Worm (Caenorhabditis elegans) whole organism, early embryonic: ENCODE measurements around the gene F55A11.4.

Experiments used
- B0310.2 ChIP-seq: sonication (generic microtip); optimal IDR thresholded peaks from 2 replicates; lab custom pipeline; 2016; ENCODE audit warnings: mild to moderate bottlenecking, missing genetic modification characterization, missing compliant biosample characterization
- F13C5.2 ChIP-seq: sonication (generic microtip); optimal IDR thresholded peaks from 2 replicates; lab custom pipeline; 2017; ENCODE audit warnings: mild to moderate bottlenecking, missing genetic modification characterization, inconsistent platforms, missing compliant biosample characterization
- aly-1 ChIP-seq: sonication (generic microtip); optimal IDR thresholded peaks from 2 replicates; lab custom pipeline; 2016; ENCODE audit warnings: missing genetic modification characterization, missing compliant biosample characterization
- ama-1 ChIP-seq: fragments of 150-350 bp; optimal IDR thresholded peaks from 2 replicates; lab custom pipeline; 2014
- ceh-13 ChIP-seq: fragments of 200-800 bp; sonication (Bioruptor generic); optimal IDR thresholded peaks from 2 replicates; lab custom pipeline; 2018; ENCODE audit warnings: mild to moderate bottlenecking, missing genetic modification characterization, missing compliant biosample characterization
- ceh-36 ChIP-seq: sonication (generic microtip); optimal IDR thresholded peaks from 2 replicates; lab custom pipeline; 2016; ENCODE audit warnings: missing genetic modification characterization, inconsistent platforms, missing compliant biosample characterization
- ets-7 ChIP-seq: sonication (generic microtip); optimal IDR thresholded peaks from 2 replicates; lab custom pipeline; 2016; ENCODE audit warnings: missing genotype, missing genetic modification characterization, missing compliant biosample characterization
- flt-1 ChIP-seq: fragments of 200-800 bp; sonication (Bioruptor generic); IDR thresholded peaks from 2 replicates; pipeline ENCODE4 v1.3.6; 2022; ENCODE audit warnings: missing genetic modification characterization, missing compliant biosample characterization
- hmbx-1 ChIP-seq: sonication (generic microtip); optimal IDR thresholded peaks from 2 replicates; lab custom pipeline; 2016; ENCODE audit warnings: mild to moderate bottlenecking, missing genetic modification characterization, missing compliant biosample characterization
- hmg-4 ChIP-seq: fragments of 200-800 bp; sonication (Bioruptor generic); optimal IDR thresholded peaks from 2 replicates; lab custom pipeline; 2018; ENCODE audit warnings: mild to moderate bottlenecking, missing genetic modification characterization, missing compliant biosample characterization
- hnd-1 ChIP-seq: sonication (generic microtip); optimal IDR thresholded peaks from 2 replicates; lab custom pipeline; 2016; ENCODE audit warnings: missing genetic modification characterization, missing compliant biosample characterization
- pes-1 ChIP-seq: fragments of 200-800 bp; sonication (Bioruptor generic); IDR thresholded peaks from 2 replicates; pipeline ENCODE4 v1.3.6; 2022; ENCODE audit warnings: missing genetic modification reagents, missing genetic modification characterization, missing compliant biosample characterization
- scrt-1 ChIP-seq: fragments of 200-800 bp; sonication (Bioruptor generic); IDR thresholded peaks from 2 replicates; pipeline ENCODE4 v1.3.6; 2022; ENCODE audit warnings: missing genetic modification characterization, missing compliant biosample characterization
- sea-1 ChIP-seq: fragments of 200-800 bp; sonication (Bioruptor generic); conservative IDR thresholded peaks from 2 replicates; pipeline ENCODE4 v1.3.6; 2022; ENCODE audit warnings: missing genetic modification characterization, missing compliant biosample characterization
- tbx-11 ChIP-seq: fragments of 200-800 bp; sonication (Bioruptor generic); IDR thresholded peaks from 2 replicates; pipeline ENCODE4 v1.3.6; 2022; ENCODE audit warnings: missing genetic modification characterization, missing compliant biosample characterization
- tbx-37 ChIP-seq: fragments of 200-800 bp; sonication (Bioruptor generic); conservative IDR thresholded peaks from 2 replicates; pipeline ENCODE4 v1.3.6; 2022; ENCODE audit warnings: missing genetic modification reagents, missing genetic modification characterization, missing compliant biosample characterization
- tra-4 ChIP-seq: sonication (generic microtip); optimal IDR thresholded peaks from 2 replicates; lab custom pipeline; 2017; ENCODE audit warnings: missing genetic modification characterization, missing compliant biosample characterization

The F55A11.4 gene

DNA sequence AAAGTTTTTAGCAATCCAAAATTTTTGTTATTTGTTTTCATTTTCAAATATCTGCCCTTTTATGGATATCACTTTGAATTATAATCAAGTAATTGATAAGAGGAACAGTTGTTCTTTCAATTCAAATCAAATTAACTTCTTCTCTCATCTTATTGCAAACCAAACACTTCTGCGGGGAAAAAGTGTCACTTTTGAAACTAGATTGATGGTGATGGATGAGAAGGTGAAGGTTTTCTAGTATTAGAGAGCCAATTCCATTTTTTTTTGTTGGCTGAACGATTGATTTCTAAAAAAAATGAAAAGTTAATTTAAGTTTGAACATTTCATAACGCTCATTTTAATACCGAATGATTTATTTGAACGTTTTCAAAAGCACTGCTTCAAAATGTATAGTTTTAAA is 9.5 kb downstream of the F55A11.4 start:
- TF ChIP-seq ama-1 (lab: Kevin White, UChicago): no peak
- no peak for TF ChIP-seq F13C5.2 (tag; lab: Kevin White, UChicago)
- no peak for TF ChIP-seq ets-7 (tag; lab: Kevin White, UChicago)
- TF ChIP-seq pes-1 (GFP tag; lab: Robert Waterston, UW): no peak
- TF ChIP-seq aly-1 (tag; lab: Kevin White, UChicago): no peak
- TF ChIP-seq ceh-36: no peak
- no peak for TF ChIP-seq scrt-1 (GFP tag; lab: Robert Waterston, UW)
- TF ChIP-seq sea-1 (GFP tag; lab: Robert Waterston, UW): no peak
- no peak for TF ChIP-seq tbx-11 (GFP tag; lab: Robert Waterston, UW)
- TF ChIP-seq hnd-1 (tag; lab: Kevin White, UChicago): no peak
- TF ChIP-seq tra-4 (tag; lab: Kevin White, UChicago): no peak
- no peak for TF ChIP-seq flt-1 (GFP tag; lab: Robert Waterston, UW)
- no peak for TF ChIP-seq hmbx-1 (tag; lab: Kevin White, UChicago)
- TF ChIP-seq tbx-37 (GFP tag; lab: Robert Waterston, UW): no peak
- TF ChIP-seq ceh-13: no peak
- TF ChIP-seq B0310.2 (tag; lab: Kevin White, UChicago): no peak
- TF ChIP-seq hmg-4: no peak

DNA sequence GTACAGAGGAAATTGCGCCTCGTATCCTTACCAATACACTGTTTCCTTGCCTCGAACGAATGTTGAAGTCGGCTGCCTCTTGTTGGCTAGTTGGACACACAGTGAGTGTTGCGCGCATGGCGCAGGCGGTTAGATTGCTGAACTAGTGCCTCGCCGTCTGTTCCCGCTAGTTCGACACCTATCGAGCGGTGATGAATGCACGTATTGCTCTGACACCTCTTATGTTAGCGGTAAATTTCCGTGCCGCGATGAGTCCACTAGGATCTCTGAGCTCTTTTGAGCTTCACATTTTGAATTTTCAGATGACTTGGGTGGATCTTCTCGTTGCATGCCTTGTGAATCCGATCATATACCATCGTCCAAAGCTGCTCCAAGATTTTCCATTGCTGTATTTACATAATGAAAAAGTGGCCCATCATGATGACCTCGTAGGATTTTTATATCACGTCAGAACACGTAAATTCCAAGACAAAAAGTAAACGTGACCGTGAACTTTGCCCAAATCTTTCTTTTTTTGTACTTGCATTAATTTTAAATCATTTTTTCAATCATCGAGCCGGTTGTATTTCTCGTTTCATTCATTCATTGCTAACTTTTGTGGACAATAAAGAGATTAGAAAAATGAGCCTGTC is 12.7 kb downstream of the F55A11.4 start, which contains the start of gene F55A11.11:
F55A11.11 (plus strand) TSS at position 341 of the 632 bp plus-strand sequence.
- TF ChIP-seq hmbx-1 (tag; lab: Kevin White, UChicago) (peak; percentile 80), ama-1 (lab: Kevin White, UChicago) (no peak), tbx-11 (GFP tag; lab: Robert Waterston, UW) (peak; percentile 99), tra-4 (tag; lab: Kevin White, UChicago) (peak; percentile 91), F13C5.2 (tag; lab: Kevin White, UChicago) (peak; percentile 97), tbx-37 (GFP tag; lab: Robert Waterston, UW) (peak; percentile 97), pes-1 (GFP tag; lab: Robert Waterston, UW) (peak; percentile 96), ceh-36 (peak; percentile 95), hnd-1 (tag; lab: Kevin White, UChicago) (peak; percentile 89), flt-1 (GFP tag; lab: Robert Waterston, UW) (peak; percentile 95), sea-1 (GFP tag; lab: Robert Waterston, UW) (peak; percentile 99), ceh-13 (peak; percentile 94), scrt-1 (GFP tag; lab: Robert Waterston, UW) (peak; percentile 97), ets-7 (tag; lab: Kevin White, UChicago) (peak; percentile 80), hmg-4 (peak; percentile 98), aly-1 (tag; lab: Kevin White, UChicago) (peak; percentile 92), B0310.2 (tag; lab: Kevin White, UChicago) (peak; percentile 94)

DNA sequence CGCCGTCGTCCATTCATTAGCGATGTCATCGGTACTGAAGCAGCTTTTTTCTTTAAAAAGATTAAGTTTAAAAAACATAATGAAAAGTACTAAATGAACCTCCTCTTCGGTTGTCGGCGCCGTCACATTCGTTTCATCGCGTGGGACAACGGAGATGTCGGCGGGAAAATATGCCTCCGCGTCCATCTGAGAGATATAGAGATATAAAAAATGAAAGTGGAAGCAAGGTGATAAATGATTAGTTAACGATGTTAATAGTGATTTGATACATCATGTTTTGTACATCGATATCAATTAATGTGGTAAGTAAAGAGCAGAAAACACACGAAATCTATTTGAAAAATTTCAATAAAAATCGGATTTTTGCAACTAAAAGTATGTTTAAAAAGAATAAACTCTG is 17.0 kb downstream of the F55A11.4 start, which contains the start of gene F55A11.7:
F55A11.7 (minus strand) TSS at position 186 of the 400 bp plus-strand sequence.
- TF ChIP-seq ama-1 (lab: Kevin White, UChicago) (no peak), F13C5.2 (tag; lab: Kevin White, UChicago) (no peak), tra-4 (tag; lab: Kevin White, UChicago) (no peak), hmg-4 (no peak), B0310.2 (tag; lab: Kevin White, UChicago) (no peak), hnd-1 (tag; lab: Kevin White, UChicago) (no peak), ceh-36 (no peak), scrt-1 (GFP tag; lab: Robert Waterston, UW) (no peak), hmbx-1 (tag; lab: Kevin White, UChicago) (no peak), flt-1 (GFP tag; lab: Robert Waterston, UW) (no peak), pes-1 (GFP tag; lab: Robert Waterston, UW) (no peak), ets-7 (tag; lab: Kevin White, UChicago) (no peak), tbx-11 (GFP tag; lab: Robert Waterston, UW) (no peak)

DNA sequence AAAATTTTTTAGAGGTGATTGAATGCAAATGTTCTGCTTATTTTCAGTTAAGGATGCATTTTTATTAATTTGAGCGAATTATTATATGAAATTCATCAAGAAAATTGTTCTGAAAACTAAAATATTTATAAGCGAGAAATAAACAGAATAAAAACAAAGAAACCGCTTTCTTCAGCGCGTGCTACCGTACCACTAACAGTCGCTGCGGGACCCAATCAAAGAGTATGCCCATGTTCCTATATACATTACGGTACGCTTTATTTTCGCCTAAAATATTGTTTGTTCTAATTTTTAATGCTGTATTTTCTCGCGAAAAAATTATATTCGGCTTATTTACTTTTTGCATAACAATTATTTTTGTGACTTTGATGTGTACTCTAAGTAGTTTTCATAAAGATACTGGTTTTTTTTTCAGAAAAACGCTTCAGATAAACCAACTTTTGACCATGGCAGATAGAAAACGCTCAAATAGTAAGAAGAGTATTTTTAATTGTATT is 17.5 kb downstream of the F55A11.4 start, which contains the start of gene F55A11.8:
F55A11.8 (plus strand) TSS at position 447 of the 497 bp plus-strand sequence.
- TF ChIP-seq ets-7 (tag; lab: Kevin White, UChicago) (no peak), tra-4 (tag; lab: Kevin White, UChicago) (no peak), tbx-11 (GFP tag; lab: Robert Waterston, UW) (no peak), aly-1 (tag; lab: Kevin White, UChicago) (no peak), ama-1 (lab: Kevin White, UChicago) (no peak), sea-1 (GFP tag; lab: Robert Waterston, UW) (no peak), B0310.2 (tag; lab: Kevin White, UChicago) (no peak), pes-1 (GFP tag; lab: Robert Waterston, UW) (no peak), ceh-36 (no peak)

DNA sequence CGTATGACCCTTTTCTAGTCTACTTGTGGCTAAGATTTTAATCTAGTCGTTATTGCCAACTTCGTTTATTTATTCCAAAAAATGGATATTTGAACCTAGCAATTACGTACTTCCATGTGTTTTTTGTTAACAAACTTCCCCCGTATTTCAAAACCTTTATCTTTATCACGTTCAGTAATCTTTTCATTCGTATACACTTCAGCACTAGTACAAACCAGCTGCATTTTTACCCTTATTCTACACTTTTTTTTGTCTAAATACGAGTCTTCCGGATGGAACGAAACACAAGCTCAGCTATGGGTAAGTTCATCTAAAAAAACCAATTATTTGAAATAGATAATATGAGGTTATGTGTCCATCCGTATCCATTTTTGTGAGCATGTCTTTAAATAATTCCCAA is 19.2 kb downstream of the F55A11.4 start, which contains the start of gene D2023.1:
D2023.1 (plus strand) TSS at position 77 of the 400 bp plus-strand sequence.
- TF ChIP-seq flt-1 (GFP tag; lab: Robert Waterston, UW) (no peak), ceh-36 (no peak), B0310.2 (tag; lab: Kevin White, UChicago) (no peak), tra-4 (tag; lab: Kevin White, UChicago) (no peak), pes-1 (GFP tag; lab: Robert Waterston, UW) (no peak), sea-1 (GFP tag; lab: Robert Waterston, UW) (no peak), tbx-37 (GFP tag; lab: Robert Waterston, UW) (no peak), ama-1 (lab: Kevin White, UChicago) (no peak), hmg-4 (no peak), ceh-13 (no peak), scrt-1 (GFP tag; lab: Robert Waterston, UW) (no peak), hmbx-1 (tag; lab: Kevin White, UChicago) (no peak), hnd-1 (tag; lab: Kevin White, UChicago) (no peak), tbx-11 (GFP tag; lab: Robert Waterston, UW) (no peak), F13C5.2 (tag; lab: Kevin White, UChicago) (no peak), ets-7 (tag; lab: Kevin White, UChicago) (no peak), aly-1 (tag; lab: Kevin White, UChicago) (no peak)

DNA sequence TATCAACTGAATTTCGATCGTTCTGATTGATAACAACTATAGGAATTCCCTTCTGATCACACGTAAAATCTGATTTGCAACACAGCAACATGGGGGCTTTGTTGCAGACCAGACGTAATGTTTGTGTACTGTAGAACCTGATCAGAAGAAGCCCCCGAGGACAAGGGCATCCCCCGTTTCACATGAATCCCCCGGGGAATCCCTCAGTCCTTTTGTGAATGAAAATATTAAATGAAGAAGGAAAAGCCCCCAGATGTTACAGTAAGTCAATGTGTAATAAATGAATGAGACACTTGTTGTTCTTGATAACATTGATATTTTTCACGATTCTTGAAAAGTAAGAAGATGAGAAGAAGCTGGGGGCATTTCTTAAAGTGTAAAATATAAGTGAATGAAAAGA is 23.9 kb downstream of the F55A11.4 start:
- no peak for TF ChIP-seq tbx-37 (GFP tag; lab: Robert Waterston, UW)
- no peak for TF ChIP-seq ama-1 (lab: Kevin White, UChicago)
- no peak for TF ChIP-seq B0310.2 (tag; lab: Kevin White, UChicago)
- no peak for TF ChIP-seq tra-4 (tag; lab: Kevin White, UChicago)
- no peak for TF ChIP-seq sea-1 (GFP tag; lab: Robert Waterston, UW)
- no peak for TF ChIP-seq hmbx-1 (tag; lab: Kevin White, UChicago)
- TF ChIP-seq hnd-1 (tag; lab: Kevin White, UChicago): no peak
- no peak for TF ChIP-seq flt-1 (GFP tag; lab: Robert Waterston, UW)
- no peak for TF ChIP-seq aly-1 (tag; lab: Kevin White, UChicago)
- no peak for TF ChIP-seq ceh-13
